Worm (Caenorhabditis elegans): ENCODE measurements around the gene D1054.10.
A peak's percentile ranks its signal among the peaks of the same experiment; 100 is the strongest.

DNA sequence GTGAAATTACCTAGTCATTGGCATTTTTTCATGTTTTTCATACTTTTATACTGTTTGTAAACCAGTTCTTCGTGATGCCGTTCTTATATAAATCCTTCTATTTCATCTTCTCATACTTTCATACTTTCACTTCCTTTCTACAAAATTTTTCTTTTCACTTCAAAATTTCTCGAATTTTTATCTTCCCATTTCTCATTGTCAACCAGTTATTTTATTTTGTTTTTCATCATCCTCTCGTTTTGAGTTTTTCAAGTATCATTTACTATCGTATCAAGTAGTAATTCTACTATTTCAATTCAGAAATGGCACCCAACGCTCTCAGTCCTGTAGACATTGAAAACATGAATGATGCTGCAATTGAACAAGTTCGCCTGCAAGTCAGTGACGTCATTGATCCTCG, 34.0 kb downstream of the D1054.10 start, which contains the start of gene F28H7.8:
- TF ChIP-seq unc-62 (GFP tag; optimal IDR thresholded peaks at IDR 0.05 in 1 of 2) (peak in 1 of 2 experiments; percentile 38), unc-62 (tag; optimal IDR thresholded peaks at IDR 0.05) (no peak), nhr-237 (tag; optimal IDR thresholded peaks at IDR 0.05) (no peak), skn-1 (tag; optimal IDR thresholded peaks at IDR 0.05) (no peak), egl-27 (tag; optimal IDR thresholded peaks at IDR 0.05) (no peak), ceh-82 (tag; optimal IDR thresholded peaks at IDR 0.05) (no peak), lin-39 (tag; optimal IDR thresholded peaks at IDR 0.05) (no peak)

Data from whole organism, L4 larva.